Fruit fly (Drosophila melanogaster) whole organism, wandering third instar larva: ENCODE results near the gene unc-45.

Experiments used
- Abd-B ChIP-seq: fragments of >200 bp; optimal IDR thresholded peaks from 2 replicates; lab custom pipeline; 2017; ENCODE audit warnings: missing biosample characterization, missing genetic modification characterization
- CG9705 ChIP-seq: fragments of 200-800 bp; sonication (Bioruptor generic); optimal IDR thresholded peaks from 2 replicates; lab custom pipeline; 2018; ENCODE audit warnings: missing biosample characterization, mild to moderate bottlenecking, missing genetic modification characterization
- CrebA ChIP-seq: fragments of 200-800 bp; sonication (Bioruptor generic); optimal IDR thresholded peaks from 2 replicates; lab custom pipeline; 2016; ENCODE audit warnings: missing biosample characterization, mild to moderate bottlenecking, missing genetic modification characterization, borderline replicate concordance
- Dfd ChIP-seq: fragments of >200 bp; optimal IDR thresholded peaks from 2 replicates; lab custom pipeline; 2017; ENCODE audit warnings: missing biosample characterization, missing genetic modification characterization
- Dif ChIP-seq: fragments of 200-275, 200-300 bp; sonication (Bioruptor generic); optimal IDR thresholded peaks from 2 replicates; lab custom pipeline; 2018; ENCODE audit warnings: missing biosample characterization, missing genetic modification characterization; ENCODE audit not compliant: partially characterized antibody
- HLH106 ChIP-seq: fragments of 200-800 bp; optimal IDR thresholded peaks from 3 replicates; lab custom pipeline; 2019; ENCODE audit warnings: missing biosample characterization, mild to moderate bottlenecking, missing genetic modification characterization, moderate library complexity
- Hnf4 ChIP-seq: fragments of 200-800 bp; sonication (Bioruptor generic); optimal IDR thresholded peaks from 2 replicates; lab custom pipeline; 2016; ENCODE audit warnings: missing biosample characterization, mild to moderate bottlenecking, missing genetic modification characterization
- Hr83 ChIP-seq: fragments of 200-300 bp; sonication (Bioruptor generic); optimal IDR thresholded peaks from 2 replicates; lab custom pipeline; 2016; ENCODE audit warnings: missing biosample characterization, mild to moderate bottlenecking, missing genetic modification characterization, moderate library complexity; ENCODE audit not compliant: poor library complexity, severe bottlenecking
- Jra ChIP-seq: sonication (Bioruptor generic); optimal IDR thresholded peaks from 2 replicates; lab custom pipeline; 2016; ENCODE audit warnings: missing biosample characterization, missing genetic modification characterization
- Myc ChIP-seq: fragments of >200 bp; optimal IDR thresholded peaks from 2 replicates; lab custom pipeline; 2017
- N ChIP-seq: fragments of >200 bp; optimal IDR thresholded peaks from 2 replicates; lab custom pipeline; 2018; ENCODE audit warnings: missing biosample characterization, missing external identifiers, missing genetic modification characterization
- OdsH ChIP-seq: fragments of 200-800 bp; sonication (Bioruptor generic); optimal IDR thresholded peaks from 2 replicates; lab custom pipeline; 2016; ENCODE audit warnings: missing biosample characterization, mild to moderate bottlenecking, missing genetic modification characterization
- Rel ChIP-seq, 2 experiments: fragments of 200-800 bp; sonication (Bioruptor generic) in 1 of 2; optimal IDR thresholded peaks; 2 replicates in 1 of 2; 3 replicates in 1 of 2; lab custom pipeline; 2016 to 2019; ENCODE audit warnings: mild to moderate bottlenecking in 2 of 2, missing biosample characterization in 2 of 2, missing genetic modification characterization in 2 of 2, moderate library complexity in 1 of 2
- Sp1 ChIP-seq: fragments of 200-800 bp; sonication (Bioruptor generic); optimal IDR thresholded peaks from 3 replicates; lab custom pipeline; 2019; ENCODE audit warnings: missing biosample characterization, mild to moderate bottlenecking, missing genetic modification characterization, moderate library complexity
- Vsx2 ChIP-seq: fragments of 200-300, 225-300 bp; sonication (Bioruptor generic); optimal IDR thresholded peaks from 2 replicates; lab custom pipeline; 2018; ENCODE audit warnings: missing biosample characterization, missing genetic modification characterization; ENCODE audit not compliant: partially characterized antibody
- brk ChIP-seq: fragments of 200-800 bp; sonication (Bioruptor generic); optimal IDR thresholded peaks from 2 replicates; lab custom pipeline; 2016; ENCODE audit warnings: missing biosample characterization, mild to moderate bottlenecking, missing genetic modification characterization
- dmrt93B ChIP-seq: fragments of 200-800 bp; sonication (Bioruptor generic); optimal IDR thresholded peaks from 2 replicates; lab custom pipeline; 2018; ENCODE audit warnings: missing biosample characterization, mild to moderate bottlenecking, missing genetic modification characterization
- dsf ChIP-seq: sonication (Bioruptor generic); optimal IDR thresholded peaks from 2 replicates; lab custom pipeline; 2016; ENCODE audit warnings: missing biosample characterization, missing genetic modification characterization, borderline replicate concordance
- ey ChIP-seq: fragments of 200-800 bp; sonication (Bioruptor generic); optimal IDR thresholded peaks from 2 replicates; lab custom pipeline; 2016; ENCODE audit warnings: missing biosample characterization, missing genetic modification characterization
- foxo ChIP-seq, 2 experiments: fragments of 200-800 bp; sonication (Bioruptor generic); optimal IDR thresholded peaks; 2 replicates in 1 of 2; 3 replicates in 1 of 2; lab custom pipeline; 2016 to 2017; ENCODE audit warnings: missing biosample characterization in 2 of 2, missing genetic modification characterization in 2 of 2
- fru ChIP-seq: fragments of 200-800 bp; sonication (Bioruptor generic); optimal IDR thresholded peaks from 3 replicates; lab custom pipeline; 2016; ENCODE audit warnings: missing biosample characterization, mild to moderate bottlenecking, missing genetic modification characterization
- h ChIP-seq: fragments of 200-800 bp; sonication (Bioruptor generic); optimal IDR thresholded peaks from 3 replicates; lab custom pipeline; 2016; ENCODE audit warnings: missing biosample characterization, mild to moderate bottlenecking, missing genetic modification characterization
- jim ChIP-seq: fragments of 175-275, 200-325 bp; sonication (Bioruptor generic); optimal IDR thresholded peaks from 2 replicates; lab custom pipeline; 2016; ENCODE audit warnings: missing biosample characterization, mild to moderate bottlenecking, missing genetic modification characterization
- psq ChIP-seq: fragments of 200-800 bp; sonication (Bioruptor generic); optimal IDR thresholded peaks from 3 replicates; lab custom pipeline; 2017; ENCODE audit warnings: missing biosample characterization, mild to moderate bottlenecking, missing genetic modification characterization, moderate library complexity
- rgr ChIP-seq: fragments of 200-800 bp; sonication (Bioruptor generic); optimal IDR thresholded peaks from 3 replicates; lab custom pipeline; 2016; ENCODE audit warnings: missing biosample characterization, mild to moderate bottlenecking, missing genetic modification characterization
- sage ChIP-seq: fragments of 200-800 bp; sonication (Bioruptor generic); optimal IDR thresholded peaks from 2 replicates; lab custom pipeline; 2016; ENCODE audit warnings: missing biosample characterization, mild to moderate bottlenecking, missing genetic modification characterization
- tai ChIP-seq: sonication (Bioruptor generic); optimal IDR thresholded peaks from 2 replicates; lab custom pipeline; 2016; ENCODE audit warnings: missing biosample characterization, missing genetic modification characterization
- woc ChIP-seq: sonication (Bioruptor generic); optimal IDR thresholded peaks from 2 replicates; lab custom pipeline; 2016; ENCODE audit warnings: missing biosample characterization, mild to moderate bottlenecking, missing genetic modification characterization

unc-45 gene

DNA sequence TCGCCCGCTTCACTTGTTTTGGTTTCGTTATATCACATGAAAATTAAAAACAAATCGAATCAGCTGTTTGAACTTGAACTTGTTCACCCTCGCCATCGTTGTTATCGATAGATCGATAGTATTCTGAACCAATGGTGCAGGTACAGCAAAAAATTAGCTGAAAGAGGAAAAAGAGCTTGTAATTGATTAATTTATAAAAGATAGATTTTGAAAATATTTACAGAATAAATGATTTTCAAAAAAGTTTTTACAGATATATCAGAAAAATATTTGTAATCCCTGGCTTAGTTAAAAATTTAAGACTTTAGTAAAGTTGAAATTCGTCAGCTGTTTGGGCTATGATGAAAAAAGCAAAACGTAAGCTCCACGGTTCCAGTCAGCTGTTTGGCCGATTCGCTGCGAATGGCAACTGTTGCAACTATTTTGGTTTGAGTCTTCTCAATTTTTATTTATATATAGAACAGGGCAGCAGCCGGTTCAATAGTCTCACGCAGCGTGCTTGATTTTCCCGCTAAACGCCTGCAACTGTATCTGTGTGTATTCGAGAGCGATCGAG, at the start of gene unc-45, which contains the start of gene CG11035:
TSS of gene unc-45 (plus strand) at position 379 of the 556 bp plus-strand sequence.
TSS of gene CG11035 (minus strand) at position 87 of the 556 bp plus-strand sequence.
- TF ChIP-seq Abd-B (GFP tag; lab: Kevin White, UChicago) (no peak), h (GFP tag; lab: Kevin White, UChicago) (peak; percentile 54), HLH106 (tag; lab: Kevin White, UChicago) (peak; percentile 72), Hnf4 (GFP tag; lab: Kevin White, UChicago) (peak; percentile 66), fru (GFP tag; lab: Kevin White, UChicago) (peak; percentile 37), N (no peak), sage (GFP tag; lab: Kevin White, UChicago) (peak; percentile 54), dsf (GFP tag; lab: Kevin White, UChicago) (peak; percentile 10), Myc (lab: Kevin White, UChicago) (peak; percentile 55), foxo (GFP tag; optimal IDR thresholded peaks at IDR 0.05; lab: Kevin White, UChicago) (peak in 1 of 2 experiments; percentile 48), dmrt93B (no peak), Jra (GFP tag; lab: Kevin White, UChicago) (peak; percentile 46), Rel (GFP tag; optimal IDR thresholded peaks at IDR 0.05; lab: Kevin White, UChicago) (no peak), Rel (tag; optimal IDR thresholded peaks at IDR 0.05; lab: Kevin White, UChicago) (peak; percentile 23), Sp1 (GFP tag; lab: Kevin White, UChicago) (peak; percentile 50), CG9705 (peak; percentile 8), jim (GFP tag; lab: Kevin White, UChicago) (no peak), brk (peak; percentile 13), rgr (GFP tag; lab: Kevin White, UChicago) (peak; percentile 17), woc (GFP tag; lab: Kevin White, UChicago) (peak; percentile 83)

DNA sequence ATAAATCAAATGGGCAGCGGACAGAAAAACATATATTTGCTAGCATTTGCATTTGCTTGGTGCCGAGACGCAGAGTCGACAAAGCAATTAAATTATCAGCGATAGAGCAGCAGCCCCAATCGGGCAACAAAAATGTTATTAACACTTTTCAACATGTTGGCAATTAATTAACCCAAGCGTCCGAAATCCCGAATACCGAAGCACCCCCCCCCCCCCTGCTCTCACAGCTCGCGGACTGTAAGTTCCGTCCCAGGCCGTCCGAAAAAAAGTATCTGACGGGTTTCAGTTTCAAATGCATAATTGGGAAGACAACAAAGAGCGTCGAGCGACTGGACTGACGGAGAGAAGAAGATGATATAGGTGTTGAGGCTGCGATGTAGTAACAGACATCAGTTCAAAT, 42.8 kb upstream of the unc-45 start:
- peak; percentile 51 for TF ChIP-seq Dfd (GFP tag; lab: Kevin White, UChicago)
- no peak for TF ChIP-seq woc (GFP tag; lab: Kevin White, UChicago)
- TF ChIP-seq psq = no peak
- TF ChIP-seq, all 38 proteins: peak for 1

DNA sequence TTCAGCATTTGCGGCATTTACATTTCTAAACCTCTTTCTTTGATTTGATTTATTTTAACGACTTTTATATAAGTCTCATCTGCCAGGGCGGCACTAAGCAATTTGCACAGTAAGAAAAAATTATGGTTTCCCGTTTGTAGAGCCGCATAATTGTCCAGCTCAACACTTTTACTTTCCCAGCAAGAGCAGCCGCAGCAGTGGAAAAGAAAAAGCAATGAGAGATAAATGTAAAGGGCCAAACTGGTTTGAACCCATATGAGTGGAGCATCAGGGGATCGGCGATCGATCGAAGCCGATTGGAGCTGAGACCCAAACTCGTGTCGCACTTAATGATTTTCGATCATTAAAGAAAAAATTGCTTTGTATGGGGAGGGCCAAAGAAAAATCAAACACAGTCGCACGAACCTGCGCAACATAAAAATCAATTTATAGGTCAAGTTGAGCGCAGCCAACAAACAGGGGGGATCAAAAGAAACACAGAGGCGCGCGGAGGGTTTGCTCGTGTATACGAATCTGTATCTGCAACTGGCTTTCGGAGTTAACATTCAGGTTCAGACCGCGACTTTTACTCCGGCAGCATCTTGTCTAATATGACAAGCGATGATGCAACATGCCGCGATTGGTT, 42.2 kb upstream of the unc-45 start:
- TF ChIP-seq sage (GFP tag; lab: Kevin White, UChicago) = no peak
- TF ChIP-seq fru (GFP tag; lab: Kevin White, UChicago) = peak; percentile 39
- no peak for TF ChIP-seq Jra (GFP tag; lab: Kevin White, UChicago)
- no peak for TF ChIP-seq OdsH (GFP tag; lab: Kevin White, UChicago)
- no peak for TF ChIP-seq CrebA (GFP tag; lab: Kevin White, UChicago)
- TF ChIP-seq, all 38 proteins: peak for 1

DNA sequence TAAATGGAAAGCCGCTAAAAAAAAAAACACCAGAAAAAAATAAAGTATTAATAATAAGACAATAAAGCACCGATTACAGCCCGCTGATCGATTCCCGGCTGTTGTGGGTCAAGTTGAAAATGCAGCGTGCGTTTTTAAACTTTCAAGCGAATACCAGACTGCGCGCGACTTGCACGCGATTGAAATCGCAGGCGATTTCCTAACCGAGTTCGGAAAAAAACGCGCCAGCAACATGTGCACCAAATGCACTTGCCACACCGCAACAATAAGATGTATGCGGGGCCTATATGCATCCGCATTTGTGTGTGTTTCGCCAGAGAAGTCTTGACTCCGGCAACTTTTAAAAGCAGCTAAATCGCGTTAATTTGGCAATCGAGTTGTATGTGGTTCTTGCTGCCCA, 41.7 kb upstream of the unc-45 start:
- TF ChIP-seq Myc (lab: Kevin White, UChicago) = peak; percentile 38
- no peak for TF ChIP-seq Vsx2 (GFP tag; lab: Kevin White, UChicago)

DNA sequence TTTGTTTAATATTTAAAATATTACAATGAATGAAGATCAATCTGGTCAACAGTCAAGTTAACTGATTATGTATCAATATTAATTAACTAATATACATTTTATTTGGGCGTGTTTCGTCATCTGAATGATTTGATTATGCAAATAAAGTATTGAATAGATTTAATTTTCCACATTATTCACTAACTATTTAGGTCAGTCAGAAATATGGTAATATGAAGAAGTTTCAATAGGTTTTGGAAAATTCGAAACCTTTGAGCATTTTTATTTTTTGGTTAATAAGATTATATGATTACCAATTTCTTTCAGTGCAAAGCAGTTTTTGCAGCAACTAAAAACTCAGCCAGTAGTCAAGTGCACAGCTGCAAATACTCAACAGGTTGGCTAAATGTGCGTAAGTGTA, 41.0 kb upstream of the unc-45 start:
- no peak for TF ChIP-seq HLH106 (tag; lab: Kevin White, UChicago)
- TF ChIP-seq Hnf4 (GFP tag; lab: Kevin White, UChicago) = no peak
- TF ChIP-seq Vsx2 (GFP tag; lab: Kevin White, UChicago) = no peak
- TF ChIP-seq brk = no peak
- no peak for TF ChIP-seq Dfd (GFP tag; lab: Kevin White, UChicago)
- TF ChIP-seq ey (GFP tag; lab: Kevin White, UChicago) = no peak
- no peak for TF ChIP-seq Hr83 (GFP tag; lab: Kevin White, UChicago)
- TF ChIP-seq Dif = no peak
- TF ChIP-seq dmrt93B = no peak
- TF ChIP-seq tai (GFP tag; lab: Kevin White, UChicago) = no peak
- TF ChIP-seq CrebA (GFP tag; lab: Kevin White, UChicago) = no peak
- TF ChIP-seq jim (GFP tag; lab: Kevin White, UChicago) = no peak
